Fruit fly (Drosophila melanogaster): ENCODE measurements around the gene CG17834.
A peak's percentile ranks its signal among the peaks of the same experiment; 100 is the strongest.

CG17834 gene

dm6 chr2L:8514748-8515147 is 14.2 kb upstream of the CG17834 start, which contains the start of the genes CG13097 and PIG-U (continued):
- peak; percentile 88 for TF ChIP-seq lbe (GFP tag; optimal IDR thresholded peaks at IDR 0.05)
- TF ChIP-seq Ada2b (GFP tag; IDR thresholded peaks at IDR 0.05), result peak; percentile 82
- no peak for TF ChIP-seq sr (GFP tag; IDR thresholded peaks at IDR 0.05)
- peak; percentile 78; the same call in 2 of the 3 replicates for TF ChIP-seq CG7963 (GFP tag; IDR thresholded peaks at IDR 0.05; ENCODE audit: partially characterized antibody)
- peak; percentile 66 for TF ChIP-seq NFAT (GFP tag; IDR thresholded peaks at IDR 0.05)
- peak; percentile 69 for TF ChIP-seq cato (GFP tag; optimal IDR thresholded peaks at IDR 0.05; ENCODE audit: borderline replicate concordance)
- TF ChIP-seq phol (tag; optimal IDR thresholded peaks at IDR 0.05), result peak; percentile 79
- TF ChIP-seq vfl (GFP tag; optimal IDR thresholded peaks at IDR 0.05), result peak; percentile 83
- peak in 1 of 2 experiments; percentile 79 for TF ChIP-seq bsh (GFP tag; optimal IDR thresholded peaks at IDR 0.05)
- peak; percentile 72; the same call in 2 of the 3 replicates for TF ChIP-seq CG14050 (GFP tag; IDR thresholded peaks at IDR 0.05)
- no peak for TF ChIP-seq ham (GFP tag; IDR thresholded peaks at IDR 0.05)
- TF ChIP-seq CG18011 (GFP tag; optimal IDR thresholded peaks at IDR 0.05), result peak; percentile 72
- TF ChIP-seq Asciz (GFP tag; optimal IDR thresholded peaks at IDR 0.05), result no peak
- TF ChIP-seq CG18764 (GFP tag; optimal IDR thresholded peaks at IDR 0.05), result peak; percentile 76
- peak; percentile 87 for TF ChIP-seq Dbx (GFP tag; IDR thresholded peaks at IDR 0.05)
- no peak for TF ChIP-seq CG7745 (tag; optimal IDR thresholded peaks at IDR 0.05)
- TF ChIP-seq slou (GFP tag; optimal IDR thresholded peaks at IDR 0.05), result peak; percentile 85
- no peak for TF ChIP-seq CG31365 (tag; optimal IDR thresholded peaks at IDR 0.05)
- TF ChIP-seq Jarid2 (GFP tag; optimal IDR thresholded peaks at IDR 0.05), result no peak
- no peak for TF ChIP-seq Dip2 (GFP tag; IDR thresholded peaks at IDR 0.05)
- TF ChIP-seq Hmx (GFP tag; optimal IDR thresholded peaks at IDR 0.05), result peak; percentile 35
- TF ChIP-seq CG10147 (GFP tag; optimal IDR thresholded peaks at IDR 0.05), result peak; percentile 80
- peak; percentile 98 for TF ChIP-seq Doc3 (GFP tag; IDR thresholded peaks at IDR 0.05; ENCODE audit: partially characterized antibody)
- TF ChIP-seq CG12155 (GFP tag; optimal IDR thresholded peaks at IDR 0.05), result peak; percentile 86
- peak; percentile 94 for TF ChIP-seq CG16813 (GFP tag; IDR thresholded peaks at IDR 0.05; ENCODE audit: partially characterized antibody)
- peak; percentile 70 for TF ChIP-seq Taf1 (GFP tag; IDR thresholded peaks at IDR 0.05)
- peak; percentile 64 for TF ChIP-seq pzg (GFP tag; optimal IDR thresholded peaks at IDR 0.05)
- no peak for TF ChIP-seq gcm2 (GFP tag; optimal IDR thresholded peaks at IDR 0.05)
- TF ChIP-seq Spps (tag; optimal IDR thresholded peaks at IDR 0.05), result peak; percentile 57
- TF ChIP-seq CG9817 (tag; optimal IDR thresholded peaks at IDR 0.05), result peak; percentile 84
- no peak for TF ChIP-seq MTF-1 (GFP tag; optimal IDR thresholded peaks at IDR 0.05; ENCODE audit: borderline replicate concordance)
- TF ChIP-seq CG17612 (GFP tag; IDR thresholded peaks at IDR 0.05), result no peak
- peak; percentile 38 for TF ChIP-seq sima (GFP tag; optimal IDR thresholded peaks at IDR 0.05)
- peak; percentile 57 for TF ChIP-seq CG6813 (GFP tag; optimal IDR thresholded peaks at IDR 0.05)
- peak; percentile 75 for TF ChIP-seq nerfin-1 (tag; optimal IDR thresholded peaks at IDR 0.05)
- no peak for TF ChIP-seq gsb (GFP tag; IDR thresholded peaks at IDR 0.05)
- peak; percentile 88 for TF ChIP-seq Ptx1 (GFP tag; IDR thresholded peaks at IDR 0.05)
- peak; percentile 67; the same call in 1 of the 2 replicates for TF ChIP-seq klu (GFP tag; IDR thresholded peaks at IDR 0.05)
- peak; percentile 44 for TF ChIP-seq Nf-YB (GFP tag; optimal IDR thresholded peaks at IDR 0.05)
- TF ChIP-seq bowl (GFP tag; IDR thresholded peaks at IDR 0.05), result peak; percentile 55; the same call in 1 of the 2 replicates
- TF ChIP-seq CG18262 (tag; optimal IDR thresholded peaks at IDR 0.05), result peak; percentile 75
- peak; percentile 64 for TF ChIP-seq CG8089 (GFP tag; optimal IDR thresholded peaks at IDR 0.05)
- TF ChIP-seq tgo (GFP tag; IDR thresholded peaks at IDR 0.05), result peak; percentile 83
- TF ChIP-seq Atf3 (GFP tag; optimal IDR thresholded peaks at IDR 0.05), result peak; percentile 56
- peak; percentile 68 for TF ChIP-seq Myb (GFP tag; optimal IDR thresholded peaks at IDR 0.05)
- peak; percentile 75 for TF ChIP-seq CG8944 (GFP tag; optimal IDR thresholded peaks at IDR 0.05)
- peak; percentile 85 for TF ChIP-seq Gug (GFP tag; IDR thresholded peaks at IDR 0.05)
- peak; percentile 83 to 89 for TF ChIP-seq dpn (GFP tag; optimal IDR thresholded peaks at IDR 0.05)
- TF ChIP-seq CG17186 (GFP tag; optimal IDR thresholded peaks at IDR 0.05), result peak; percentile 26
- TF ChIP-seq onecut (GFP tag; IDR thresholded peaks at IDR 0.05), result peak; percentile 51
